Worm (Caenorhabditis elegans): Measurements from ENCODE around the gene srg-59.

The srg-59 gene

DNA sequence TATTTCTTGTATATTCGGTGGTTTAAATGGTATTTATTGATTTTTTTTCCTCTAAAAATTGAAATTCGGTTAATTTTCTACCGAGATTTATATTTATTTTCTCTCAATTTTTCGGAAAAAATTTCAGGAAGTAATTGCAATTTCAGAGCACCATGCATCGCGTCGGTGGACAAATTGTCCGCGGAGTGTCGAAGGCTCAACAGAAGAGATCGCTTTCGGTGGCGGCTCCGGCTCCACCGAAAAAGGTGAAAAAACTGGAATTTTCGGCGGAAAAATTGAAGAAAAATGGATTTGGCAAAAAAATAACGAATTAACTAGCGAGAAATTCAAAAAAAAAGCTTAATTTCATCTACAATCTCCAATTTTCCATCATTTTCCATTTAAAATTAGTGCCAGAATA is 26.3 kb downstream of the srg-59 start, which contains the start of gene nuo-5:
Gene nuo-5, plus strand, starts transcription at position 147 of the 400 bp plus-strand sequence.
- no peak for TF ChIP-seq mdl-1 (tag; optimal IDR thresholded peaks at IDR 0.05)
- TF ChIP-seq F13H6.1 (tag; optimal IDR thresholded peaks at IDR 0.05) = no peak
- TF ChIP-seq R02D3.7 (tag; optimal IDR thresholded peaks at IDR 0.05) = no peak
- TF ChIP-seq fos-1 (tag; optimal IDR thresholded peaks at IDR 0.05) = no peak
- TF ChIP-seq alr-1 (tag; optimal IDR thresholded peaks at IDR 0.05) = no peak
- no peak for TF ChIP-seq nhr-6 (tag; optimal IDR thresholded peaks at IDR 0.05)
- TF ChIP-seq nhr-23 (tag; optimal IDR thresholded peaks at IDR 0.05) = no peak
- TF ChIP-seq Y55F3AM.14 (GFP tag; optimal IDR thresholded peaks at IDR 0.05) = no peak
- no peak for TF ChIP-seq ceh-82 (tag; optimal IDR thresholded peaks at IDR 0.05)
- no peak for TF ChIP-seq nhr-237 (tag; optimal IDR thresholded peaks at IDR 0.05)
- no peak for TF ChIP-seq nhr-21 (tag; optimal IDR thresholded peaks at IDR 0.05)
- no peak for TF ChIP-seq lin-13 (GFP tag; optimal IDR thresholded peaks at IDR 0.05)
- TF ChIP-seq mab-5 (tag; optimal IDR thresholded peaks at IDR 0.05) = no peak

DNA sequence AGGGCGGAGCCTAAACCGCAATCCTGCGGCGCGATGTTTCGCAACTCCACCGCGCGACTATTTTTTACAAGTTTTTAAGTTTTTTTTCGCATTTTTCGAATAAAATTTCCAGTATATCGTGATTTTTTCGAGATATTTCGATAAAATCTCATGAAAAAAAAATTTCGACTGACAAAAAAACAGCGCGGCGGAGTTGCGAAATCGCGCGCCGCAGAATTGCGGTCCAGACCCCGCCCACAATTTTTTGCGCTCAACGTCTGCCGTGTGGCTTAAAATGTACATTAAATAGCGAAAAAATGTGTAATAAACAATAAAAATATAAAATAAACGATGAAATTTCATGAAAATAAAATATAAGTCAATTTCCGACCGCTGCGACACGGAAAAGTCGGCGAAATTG is 27.4 kb downstream of the srg-59 start:
- TF ChIP-seq unc-55 (GFP tag; optimal IDR thresholded peaks at IDR 0.05) (peak; percentile 19), dmd-4 (tag; optimal IDR thresholded peaks at IDR 0.05) (no peak), lsy-2 (tag; optimal IDR thresholded peaks at IDR 0.05) (peak in 1 of 2 experiments; percentile 2)

- TF ChIP-seq lsy-2 (tag; optimal IDR thresholded peaks at IDR 0.05) = no peak
- no peak for TF ChIP-seq ceh-16 (tag; optimal IDR thresholded peaks at IDR 0.05)
- TF ChIP-seq F13H6.1 (tag; optimal IDR thresholded peaks at IDR 0.05) = no peak
- TF ChIP-seq peb-1 (tag; optimal IDR thresholded peaks at IDR 0.05) = no peak
- TF ChIP-seq nhr-237 (tag; optimal IDR thresholded peaks at IDR 0.05) = no peak
- no peak for TF ChIP-seq nhr-10 (tag; optimal IDR thresholded peaks at IDR 0.05)
- TF ChIP-seq unc-62 (GFP tag; optimal IDR thresholded peaks at IDR 0.05) = no peak
- TF ChIP-seq zag-1 (tag; optimal IDR thresholded peaks at IDR 0.05) = no peak
Measured at ce11 chrV:2695935-2696334, 29.2 kb downstream of the srg-59 start, which contains the start of gene Y45G12B.3. TSS of gene Y45G12B.3 (minus strand) at chrV:2696254.

DNA sequence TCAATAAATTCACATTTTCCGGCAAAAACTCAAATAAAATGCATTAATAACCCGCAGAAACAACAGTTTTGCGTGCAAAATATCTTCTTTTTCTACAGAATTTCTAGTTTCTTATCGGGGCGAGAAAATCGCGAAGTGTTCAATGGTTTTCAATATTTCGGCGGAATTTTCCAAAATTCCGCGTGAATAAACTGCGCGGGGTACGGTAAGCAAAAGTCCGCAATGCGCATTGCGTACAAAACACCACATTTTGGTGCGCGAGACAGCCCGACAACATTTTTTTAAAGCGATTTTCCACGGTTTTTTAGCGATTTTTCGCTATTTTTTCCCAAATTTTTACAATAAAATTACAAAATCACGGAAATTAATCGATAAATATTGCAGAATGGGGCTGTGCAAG is 30.7 kb downstream of the srg-59 start, which contains the start of gene Y45G12B.2:
Gene Y45G12B.2, plus strand, starts transcription at position 383 of the 400 bp plus-strand sequence.
- TF ChIP-seq sem-4 (tag; optimal IDR thresholded peaks at IDR 0.05) (peak; percentile 18), skn-1 (tag; optimal IDR thresholded peaks at IDR 0.05) (peak; percentile 22), lsy-2 (tag; optimal IDR thresholded peaks at IDR 0.05) (peak; percentile 98 to 99), F13H6.1 (tag; optimal IDR thresholded peaks at IDR 0.05) (peak; percentile 47), fos-1 (tag; optimal IDR thresholded peaks at IDR 0.05) (peak; percentile 24), lin-13 (GFP tag; optimal IDR thresholded peaks at IDR 0.05) (peak; percentile 44), lin-11 (tag; optimal IDR thresholded peaks at IDR 0.05) (peak; percentile 56), mab-5 (tag; optimal IDR thresholded peaks at IDR 0.05) (peak; percentile 20), nhr-25 (tag; optimal IDR thresholded peaks at IDR 0.05) (peak; percentile 51), C34F6.9 (tag; optimal IDR thresholded peaks at IDR 0.05) (peak; percentile 69), gmeb-1 (tag; optimal IDR thresholded peaks at IDR 0.05) (peak; percentile 71), zag-1 (tag; optimal IDR thresholded peaks at IDR 0.05) (no peak), elt-3 (tag; optimal IDR thresholded peaks at IDR 0.05) (no peak), nhr-129 (tag; optimal IDR thresholded peaks at IDR 0.05) (peak; percentile 72), ztf-11 (tag; optimal IDR thresholded peaks at IDR 0.05) (no peak), sma-3 (GFP tag; optimal IDR thresholded peaks at IDR 0.05) (peak; percentile 45), nhr-21 (tag; optimal IDR thresholded peaks at IDR 0.05) (peak; percentile 62), snpc-4 (tag; optimal IDR thresholded peaks at IDR 0.05) (no peak), sma-9 (GFP tag; optimal IDR thresholded peaks at IDR 0.05) (no peak), sma-9 (tag; optimal IDR thresholded peaks at IDR 0.05) (no peak), dmd-4 (tag; optimal IDR thresholded peaks at IDR 0.05) (no peak), unc-55 (GFP tag; optimal IDR thresholded peaks at IDR 0.05) (peak; percentile 73), mbf-1 (tag; optimal IDR thresholded peaks at IDR 0.05) (no peak), crh-2 (tag; optimal IDR thresholded peaks at IDR 0.05) (peak; percentile 96), ceh-82 (tag; optimal IDR thresholded peaks at IDR 0.05) (no peak)

- TF ChIP-seq mab-5 (tag; optimal IDR thresholded peaks at IDR 0.05) (no peak), fos-1 (tag; optimal IDR thresholded peaks at IDR 0.05) (no peak), C34F6.9 (tag; optimal IDR thresholded peaks at IDR 0.05) (no peak), nhr-23 (tag; optimal IDR thresholded peaks at IDR 0.05) (no peak), sma-9 (GFP tag; optimal IDR thresholded peaks at IDR 0.05) (no peak), sma-9 (tag; optimal IDR thresholded peaks at IDR 0.05) (no peak), mbf-1 (tag; optimal IDR thresholded peaks at IDR 0.05) (no peak), gmeb-1 (tag; optimal IDR thresholded peaks at IDR 0.05) (no peak), aly-2 (tag; optimal IDR thresholded peaks at IDR 0.05) (no peak), lin-39 (tag; optimal IDR thresholded peaks at IDR 0.05) (no peak), nhr-77 (tag; optimal IDR thresholded peaks at IDR 0.05) (no peak), R02D3.7 (tag; optimal IDR thresholded peaks at IDR 0.05) (no peak), lsy-2 (tag; optimal IDR thresholded peaks at IDR 0.05) (no peak), nhr-12 (tag; optimal IDR thresholded peaks at IDR 0.05) (no peak)
Measured at ce11 chrV:2690948-2691347, 34.2 kb downstream of the srg-59 start.
